Worm (Caenorhabditis elegans): ENCODE results near the gene srh-187.

ce11 chrV:7321915-7322314 is 17.8 kb downstream of the srh-187 start, which contains the start of gene F10G2.10:
- no peak for TF ChIP-seq ztf-23 (GFP tag; IDR thresholded peaks at IDR 0.05)
- TF ChIP-seq tab-1 (GFP tag; IDR thresholded peaks at IDR 0.05) = no peak
- no peak for TF ChIP-seq cog-1 (tag; optimal IDR thresholded peaks at IDR 0.05)
- no peak for TF ChIP-seq ztf-29 (GFP tag; IDR thresholded peaks at IDR 0.05)
- no peak for TF ChIP-seq ref-1 (GFP tag; conservative IDR thresholded peaks at IDR 0.05)
- TF ChIP-seq med-1 (GFP tag; optimal IDR thresholded peaks at IDR 0.05; ENCODE audit: insufficient read depth) = no peak
- TF ChIP-seq T22C8.4 (GFP tag; IDR thresholded peaks at IDR 0.05) = no peak
- TF ChIP-seq flt-1 (GFP tag; IDR thresholded peaks at IDR 0.05) = no peak

All from whole organism, midembryonic.